Worm (Caenorhabditis elegans): ENCODE results near the gene rfc-3.

- TF ChIP-seq ama-1 (optimal IDR thresholded peaks at IDR 0.05) (no peak), ceh-22 (tag; optimal IDR thresholded peaks at IDR 0.05) (no peak), pha-2 (tag; optimal IDR thresholded peaks at IDR 0.05) (no peak), pha-4 (tag; optimal IDR thresholded peaks at IDR 0.05) (no peak)
Measured at ce11 chrIV:13079119-13079518, 16.4 kb upstream of the rfc-3 start, which contains the start of gene C39E9.8.
